Worm (Caenorhabditis elegans): Measurements from ENCODE around the gene C53A5.17.

- TF ChIP-seq tbx-8 (GFP tag; optimal IDR thresholded peaks at IDR 0.05): no peak
- no peak for TF ChIP-seq nhr-76 (tag; optimal IDR thresholded peaks at IDR 0.05)
- no peak for TF ChIP-seq lsy-2 (tag; optimal IDR thresholded peaks at IDR 0.05)
- no peak for TF ChIP-seq mab-5 (tag; optimal IDR thresholded peaks at IDR 0.05)
- no peak for TF ChIP-seq mep-1 (tag; optimal IDR thresholded peaks at IDR 0.05)
- TF ChIP-seq snpc-4 (tag; optimal IDR thresholded peaks at IDR 0.05): no peak
- no peak for TF ChIP-seq drap-1 (GFP tag; optimal IDR thresholded peaks at IDR 0.05)
- TF ChIP-seq nhr-12 (tag; optimal IDR thresholded peaks at IDR 0.05): no peak
- TF ChIP-seq nhr-237 (tag; optimal IDR thresholded peaks at IDR 0.05): no peak
- TF ChIP-seq unc-62 (GFP tag; optimal IDR thresholded peaks at IDR 0.05): no peak
- no peak for TF ChIP-seq unc-39 (tag; optimal IDR thresholded peaks at IDR 0.05)
- no peak for TF ChIP-seq bed-3 (GFP tag; optimal IDR thresholded peaks at IDR 0.05)
Observed at ce11 chrV:14525089-14525488, 4.2 kb upstream of the C53A5.17 start, which contains the start of gene hda-1.
